Fruit fly (Drosophila melanogaster): ENCODE data around the gene Gug.

Gug gene

dm6 chr3L:8509567-8510109, 59.9 kb downstream of the Gug start, which contains the start of the genes ZC3H3 and Pus7 (continued):
- no peak for TF ChIP-seq eyg (GFP tag; optimal IDR thresholded peaks at IDR 0.05)
- no peak for TF ChIP-seq Usf (GFP tag; optimal IDR thresholded peaks at IDR 0.05)
- no peak for TF ChIP-seq CG34376 (GFP tag; optimal IDR thresholded peaks at IDR 0.05)
- TF ChIP-seq CG13894 (tag; optimal IDR thresholded peaks at IDR 0.05) = no peak
- peak; percentile 40 for TF ChIP-seq CG13775 (GFP tag; optimal IDR thresholded peaks at IDR 0.05)
- peak; percentile 51 for TF ChIP-seq CG17829 (tag; optimal IDR thresholded peaks at IDR 0.05)
- no peak for TF ChIP-seq cwo (GFP tag; optimal IDR thresholded peaks at IDR 0.05)
- no peak for TF ChIP-seq CG11504 (tag; optimal IDR thresholded peaks at IDR 0.05)
- TF ChIP-seq CG10366 (GFP tag; IDR thresholded peaks at IDR 0.05) = no peak

- no peak for TF ChIP-seq sens-2 (GFP tag; IDR thresholded peaks at IDR 0.05)
- TF ChIP-seq Hmr (GFP tag; optimal IDR thresholded peaks at IDR 0.05) = peak; percentile 18
- TF ChIP-seq Scr (GFP tag; IDR thresholded peaks at IDR 0.05; ENCODE audit: partially characterized antibody) = no peak
- TF ChIP-seq CG6765 (GFP tag; optimal IDR thresholded peaks at IDR 0.05) = peak; percentile 86
- peak; percentile 75 for TF ChIP-seq CG1832 (GFP tag; optimal IDR thresholded peaks at IDR 0.05)
- TF ChIP-seq CG5245 (GFP tag; optimal IDR thresholded peaks at IDR 0.05) = no peak
- no peak for TF ChIP-seq Ets97D (GFP tag; optimal IDR thresholded peaks at IDR 0.05)
- TF ChIP-seq slou (GFP tag; optimal IDR thresholded peaks at IDR 0.05) = no peak
- no peak for TF ChIP-seq CG17568 (GFP tag; optimal IDR thresholded peaks at IDR 0.05)
- TF ChIP-seq Elba2 (GFP tag; optimal IDR thresholded peaks at IDR 0.05) = no peak
- no peak for TF ChIP-seq CG9215 (GFP tag; IDR thresholded peaks at IDR 0.05)
- no peak for TF ChIP-seq cas (GFP tag; IDR thresholded peaks at IDR 0.05)
- TF ChIP-seq CG34422 (GFP tag; IDR thresholded peaks at IDR 0.05) = peak; percentile 44; the same call in 1 of the 3 replicates
- no peak for TF ChIP-seq gfzf (GFP tag; optimal IDR thresholded peaks at IDR 0.05)
- no peak for TF ChIP-seq sim (GFP tag; IDR thresholded peaks at IDR 0.05)
- no peak for TF ChIP-seq Fer2 (tag; optimal IDR thresholded peaks at IDR 0.05)
- no peak for TF ChIP-seq NfI (GFP tag; optimal IDR thresholded peaks at IDR 0.05)
- no peak for TF ChIP-seq Sox100B (GFP tag; optimal IDR thresholded peaks at IDR 0.05)
- no peak for TF ChIP-seq dan (GFP tag; IDR thresholded peaks at IDR 0.05)
- no peak for TF ChIP-seq CTCF (GFP tag; optimal IDR thresholded peaks at IDR 0.05)
- no peak for TF ChIP-seq luna (GFP tag; optimal IDR thresholded peaks at IDR 0.05)
- TF ChIP-seq crol (GFP tag; IDR thresholded peaks at IDR 0.05) = no peak; the same call in 1 of the 2 replicates
- TF ChIP-seq CG2202 (tag; optimal IDR thresholded peaks at IDR 0.05) = no peak
- no peak for TF ChIP-seq slbo (GFP tag; IDR thresholded peaks at IDR 0.05)
- no peak for TF ChIP-seq hb (GFP tag; IDR thresholded peaks at IDR 0.05; ENCODE audit: partially characterized antibody)
- no peak for TF ChIP-seq Awh (GFP tag; IDR thresholded peaks at IDR 0.05)
- TF ChIP-seq dm (GFP tag; optimal IDR thresholded peaks at IDR 0.05) = no peak
- TF ChIP-seq CG12071 (GFP tag; optimal IDR thresholded peaks at IDR 0.05) = no peak
- TF ChIP-seq CG13296 (GFP tag; optimal IDR thresholded peaks at IDR 0.05) = no peak
- no peak for TF ChIP-seq bbx (GFP tag; IDR thresholded peaks at IDR 0.05; ENCODE audit: partially characterized antibody)
- no peak for TF ChIP-seq CG31365 (tag; optimal IDR thresholded peaks at IDR 0.05)
- no peak for TF ChIP-seq CG10654 (GFP tag; optimal IDR thresholded peaks at IDR 0.05)
- TF ChIP-seq HmgD (GFP tag; optimal IDR thresholded peaks at IDR 0.05) = no peak
- TF ChIP-seq CG14050 (GFP tag; IDR thresholded peaks at IDR 0.05) = no peak
- 0 out of 2 replicates have a peak, but pooled peaks have one; percentile 10 for TF ChIP-seq seq (GFP tag; IDR thresholded peaks at IDR 0.05)
- TF ChIP-seq da (GFP tag; optimal IDR thresholded peaks at IDR 0.05) = no peak
- no peak for TF ChIP-seq kay (GFP tag; optimal IDR thresholded peaks at IDR 0.05)
- TF ChIP-seq danr (GFP tag; IDR thresholded peaks at IDR 0.05) = no peak
- no peak for TF ChIP-seq emc (GFP tag; optimal IDR thresholded peaks at IDR 0.05)
- no peak for TF ChIP-seq crc (GFP tag; optimal IDR thresholded peaks at IDR 0.05)
- TF ChIP-seq CG31224 (GFP tag; IDR thresholded peaks at IDR 0.05) = no peak
- TF ChIP-seq Nf-YC (tag; optimal IDR thresholded peaks at IDR 0.05) = no peak
Measured at dm6 chr3L:8512428-8512827, 62.7 kb downstream of the Gug start, which contains the start of gene CG6765. CG6765 (plus strand) TSS chr3L:8512767.

All from whole organism, embryonic.